Worm (Caenorhabditis elegans) whole organism, midembryonic: Measurements from ENCODE around the gene T02C12.5.

ENCODE experiments used
- klf-2 ChIP-seq: fragments of 200-800 bp; sonication (Bioruptor generic); conservative IDR thresholded peaks from 2 replicates; pipeline ENCODE4 v1.3.6; 2022; ENCODE audit warnings: missing genetic modification reagents, missing genetic modification characterization, missing compliant biosample characterization
- med-1 ChIP-seq: sonication (generic microtip); optimal IDR thresholded peaks from 2 replicates; lab custom pipeline; 2017; ENCODE audit warnings: missing genetic modification characterization, mild to moderate bottlenecking, missing compliant biosample characterization, antibody characterized with exemption, missing genetic modification reagents; ENCODE audit not compliant: insufficient read depth
- ref-1 ChIP-seq: fragments of 200-800 bp; sonication (Bioruptor generic); conservative IDR thresholded peaks from 2 replicates; pipeline ENCODE4 v1.3.6; 2022; ENCODE audit warnings: missing genetic modification reagents, missing genetic modification characterization, missing compliant biosample characterization
- ztf-29 ChIP-seq: fragments of 200-800 bp; sonication (Bioruptor generic); IDR thresholded peaks from 2 replicates; pipeline ENCODE4 v1.3.6; 2022; ENCODE audit warnings: missing genetic modification reagents, missing genetic modification characterization, missing compliant biosample characterization

DNA sequence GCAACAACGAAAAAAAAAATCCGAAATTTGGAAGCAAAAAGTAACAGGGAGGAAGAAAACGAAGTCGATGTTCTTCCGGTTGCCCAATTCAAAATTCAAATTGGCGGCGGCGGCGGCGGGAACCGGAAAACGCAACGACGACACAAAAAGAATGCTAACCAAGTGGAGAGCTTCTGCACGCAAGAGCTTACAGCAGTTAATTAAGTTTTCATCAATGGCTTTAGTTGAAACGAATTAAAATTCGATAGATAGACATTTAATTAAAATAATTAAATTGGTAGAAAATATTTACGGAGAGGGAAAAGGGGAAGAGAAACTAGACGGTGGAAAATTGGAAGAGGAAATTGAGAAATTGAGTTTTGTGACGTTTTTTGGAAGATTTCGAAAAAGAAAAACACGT is 42.3 kb upstream of the T02C12.5 start:
- TF ChIP-seq ztf-29 (GFP tag; lab: Robert Waterston, UW) (no peak), ref-1 (GFP tag; lab: Robert Waterston, UW) (no peak), med-1 (GFP tag; lab: Kevin White, UChicago) (no peak), klf-2 (GFP tag; lab: Robert Waterston, UW) (no peak)
